Fruit fly (Drosophila melanogaster) whole organism, adult: ENCODE results near the gene dob.
A peak's percentile ranks its signal among the peaks of the same experiment; 100 is the strongest.

Source experiments
- CG11617 ChIP-seq: fragments of 200-800 bp; sonication (Bioruptor generic); optimal IDR thresholded peaks from 2 replicates; lab custom pipeline; 2017; ENCODE audit warnings: mild to moderate bottlenecking, missing biosample characterization, missing genetic modification reagents, missing genetic modification characterization
- CG12768 ChIP-seq: fragments of 200-800 bp; sonication (Bioruptor generic); optimal IDR thresholded peaks from 2 replicates; lab custom pipeline; 2017; ENCODE audit warnings: missing biosample characterization, missing genetic modification characterization, mild to moderate bottlenecking, moderate library complexity, missing genetic modification reagents
- CG14711 ChIP-seq: fragments of 200-800 bp; sonication (Bioruptor generic); optimal IDR thresholded peaks from 2 replicates; lab custom pipeline; 2018; ENCODE audit warnings: missing biosample characterization, mild to moderate bottlenecking, missing genetic modification characterization, moderate library complexity
- CG1620 ChIP-seq: fragments of 200-800 bp; sonication (Bioruptor generic); optimal IDR thresholded peaks from 2 replicates; lab custom pipeline; 2016; ENCODE audit warnings: missing biosample characterization, missing genetic modification characterization
- CG33017 ChIP-seq: fragments of 200-800 bp; sonication (Bioruptor generic); optimal IDR thresholded peaks from 2 replicates; lab custom pipeline; 2018; ENCODE audit warnings: missing biosample characterization, mild to moderate bottlenecking, missing genetic modification characterization, moderate library complexity
- CG5204 ChIP-seq: fragments of 200-800 bp; sonication (Bioruptor generic); optimal IDR thresholded peaks from 2 replicates; lab custom pipeline; 2016; ENCODE audit warnings: missing biosample characterization, missing genetic modification characterization
- CG7045 ChIP-seq: fragments of 200-800 bp; sonication (Bioruptor generic); optimal IDR thresholded peaks from 2 replicates; lab custom pipeline; 2017; ENCODE audit warnings: missing biosample characterization, mild to moderate bottlenecking, missing genetic modification characterization
- CG7101 ChIP-seq: fragments of 200-800 bp; sonication (Bioruptor generic); optimal IDR thresholded peaks from 2 replicates; lab custom pipeline; 2018; ENCODE audit warnings: missing biosample characterization, mild to moderate bottlenecking, missing genetic modification characterization, moderate library complexity
- Clk ChIP-seq: fragments of 200-800 bp; sonication (Bioruptor generic); optimal IDR thresholded peaks from 2 replicates; lab custom pipeline; 2017; ENCODE audit warnings: missing biosample characterization, missing genetic modification characterization
- Crg-1 ChIP-seq: fragments of 200-800 bp; sonication (Bioruptor generic); optimal IDR thresholded peaks from 2 replicates; lab custom pipeline; 2016; ENCODE audit warnings: missing biosample characterization, missing genetic modification characterization
- Hr96 ChIP-seq: fragments of 200-800 bp; sonication (Bioruptor generic); optimal IDR thresholded peaks from 2 replicates; lab custom pipeline; 2016; ENCODE audit warnings: missing biosample characterization, missing genetic modification characterization
- Mnt ChIP-seq: fragments of 200-800 bp; sonication (Bioruptor generic); optimal IDR thresholded peaks from 2 replicates; lab custom pipeline; 2016; ENCODE audit warnings: missing biosample characterization, mild to moderate bottlenecking, missing genetic modification characterization
- bab1 ChIP-seq: fragments of 200-800 bp; sonication (Bioruptor generic); optimal IDR thresholded peaks from 3 replicates; lab custom pipeline; 2019; ENCODE audit warnings: missing biosample characterization, mild to moderate bottlenecking, missing genetic modification characterization, moderate library complexity
- cic ChIP-seq: fragments of 200-800 bp; sonication (Bioruptor generic); optimal IDR thresholded peaks from 2 replicates; lab custom pipeline; 2017; ENCODE audit warnings: missing biosample characterization, mild to moderate bottlenecking, missing genetic modification characterization, moderate library complexity
- cnc ChIP-seq, 2 experiments: fragments of >200 bp; optimal IDR thresholded peaks; 2 replicates each; lab custom pipeline; 2017
- kay ChIP-seq: fragments of 200-800 bp; sonication (Bioruptor generic); peaks from one replicate; lab custom pipeline; 2016; ENCODE audit warnings: missing biosample characterization, missing genetic modification characterization, borderline replicate concordance
- ovo ChIP-seq: fragments of 200-800 bp; sonication (Bioruptor generic); optimal IDR thresholded peaks from 2 replicates; lab custom pipeline; 2016; ENCODE audit warnings: missing biosample characterization, missing genetic modification characterization
- pad ChIP-seq: fragments of 200-800 bp; sonication (Bioruptor generic); optimal IDR thresholded peaks from 3 replicates; lab custom pipeline; 2017; ENCODE audit warnings: missing biosample characterization, missing genetic modification characterization, mild to moderate bottlenecking, moderate library complexity, missing genetic modification reagents
- tj ChIP-seq: fragments of 200-800 bp; sonication (Bioruptor generic); optimal IDR thresholded peaks from 3 replicates; lab custom pipeline; 2017; ENCODE audit warnings: missing biosample characterization, mild to moderate bottlenecking, missing genetic modification characterization, moderate library complexity
- toe ChIP-seq: fragments of 200-800 bp; sonication (Bioruptor generic); optimal IDR thresholded peaks from 2 replicates; lab custom pipeline; 2016; ENCODE audit warnings: missing biosample characterization, missing genetic modification characterization

Gene dob

DNA sequence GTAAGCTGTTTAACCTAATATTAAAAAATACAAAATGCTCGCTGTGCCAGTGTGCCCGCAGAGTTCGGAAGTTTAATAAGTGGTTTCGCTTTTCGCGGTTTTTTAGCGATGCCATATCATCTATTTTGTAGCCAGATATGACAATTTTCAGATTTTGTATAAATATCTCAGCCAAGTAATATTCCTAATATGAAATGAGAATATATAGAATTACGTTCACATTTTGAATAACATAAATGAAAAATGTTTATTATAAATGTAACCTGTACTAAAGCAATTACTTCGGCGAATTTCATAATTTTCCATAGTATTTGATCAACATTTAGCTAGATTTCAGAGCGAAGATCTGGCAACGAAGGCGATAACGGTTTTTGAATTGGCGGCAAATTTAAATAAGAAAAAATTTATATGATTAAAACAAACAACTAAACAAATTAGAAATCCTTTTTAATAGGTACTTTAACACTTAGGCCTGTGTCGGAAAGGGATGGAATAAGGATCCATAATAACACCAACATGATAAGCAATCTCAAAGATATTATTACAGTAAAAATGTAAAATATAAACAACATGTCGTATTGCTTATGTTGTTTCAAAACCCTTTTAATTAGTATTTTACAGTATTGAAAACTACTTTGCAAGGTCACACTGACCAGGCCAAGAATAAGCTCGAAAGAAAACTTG lies at the start of gene dob, which contains the start of gene opm:
dob (plus strand) TSS at position 634 of the 684 bp plus-strand sequence.
opm (minus strand) TSS at position 59 of the 684 bp plus-strand sequence.
- no peak for TF ChIP-seq cic (GFP tag; lab: Kevin White, UChicago)
- TF ChIP-seq bab1, result no peak
- peak; percentile 14 for TF ChIP-seq Mnt (GFP tag; lab: Kevin White, UChicago)
- no peak for TF ChIP-seq CG7045 (GFP tag; lab: Kevin White, UChicago)
- peak; percentile 1 for TF ChIP-seq CG5204
- TF ChIP-seq CG1620, result peak; percentile 27
- peak; percentile 77 for TF ChIP-seq kay (GFP tag; lab: Kevin White, UChicago)
- peak; percentile 11 for TF ChIP-seq pad
- no peak for TF ChIP-seq Clk (GFP tag; lab: Kevin White, UChicago)
- no peak for TF ChIP-seq CG14711 (tag; lab: Kevin White, UChicago)
- no peak for TF ChIP-seq CG7101 (tag; lab: Kevin White, UChicago)
- TF ChIP-seq Hr96 (GFP tag; lab: Kevin White, UChicago), result no peak
- peak; percentile 22 for TF ChIP-seq CG11617 (GFP tag; lab: Kevin White, UChicago)
- TF ChIP-seq toe (GFP tag; lab: Kevin White, UChicago), result no peak
- no peak for TF ChIP-seq cnc (optimal IDR thresholded peaks at IDR 0.05; lab: Kevin White, UChicago)
- TF ChIP-seq tj (GFP tag; lab: Kevin White, UChicago), result no peak
- TF ChIP-seq ovo (GFP tag; lab: Kevin White, UChicago), result no peak
- TF ChIP-seq Crg-1 (GFP tag; lab: Kevin White, UChicago), result no peak
- TF ChIP-seq CG33017, result no peak
- TF ChIP-seq CG12768 (GFP tag; lab: Kevin White, UChicago), result no peak

DNA sequence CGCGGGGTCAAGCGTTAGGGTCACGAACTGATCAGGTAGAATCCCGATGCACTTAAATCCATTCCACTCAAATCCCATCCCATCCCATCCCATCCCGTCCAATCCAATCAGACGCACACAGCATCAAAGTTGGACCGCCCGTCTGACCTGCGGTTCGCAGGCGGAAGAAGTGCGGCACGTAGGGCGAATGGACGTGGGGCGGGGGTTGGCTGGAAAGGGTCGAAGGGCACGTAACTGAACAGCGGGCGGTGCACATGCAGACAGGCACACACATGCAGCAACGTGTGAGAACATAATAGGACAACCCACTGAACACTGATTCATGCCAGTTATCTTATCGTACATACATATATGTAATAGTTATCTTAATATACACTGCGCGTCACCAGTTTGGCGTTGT lies 47.4 kb upstream of the dob start:
- TF ChIP-seq Clk (GFP tag; lab: Kevin White, UChicago), result no peak
- no peak for TF ChIP-seq Hr96 (GFP tag; lab: Kevin White, UChicago)
- no peak for TF ChIP-seq CG7045 (GFP tag; lab: Kevin White, UChicago)

DNA sequence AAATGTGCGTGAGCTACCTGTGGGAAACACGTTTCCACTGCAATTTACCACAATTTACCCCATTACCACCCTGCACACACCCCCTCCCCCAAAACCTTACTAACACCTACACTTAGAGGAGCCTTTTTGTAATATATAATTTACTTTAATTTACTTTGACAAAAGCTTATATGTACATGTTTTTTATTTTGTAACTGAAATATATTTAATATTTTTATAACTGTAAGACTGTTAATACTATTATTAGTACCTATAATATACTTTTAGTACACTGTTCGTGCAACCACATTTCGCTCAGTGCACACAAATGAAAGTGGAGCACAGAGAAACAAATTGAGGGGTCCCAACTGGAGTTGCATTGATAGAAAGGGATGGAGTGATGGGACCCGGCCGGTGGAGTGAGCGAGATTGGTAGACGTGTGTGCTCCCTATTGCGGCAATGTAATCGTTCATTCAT lies 45.8 kb upstream of the dob start:
- TF ChIP-seq CG33017, result no peak
- TF ChIP-seq Hr96 (GFP tag; lab: Kevin White, UChicago), result no peak
- TF ChIP-seq Crg-1 (GFP tag; lab: Kevin White, UChicago), result no peak
- no peak for TF ChIP-seq CG11617 (GFP tag; lab: Kevin White, UChicago)
- TF ChIP-seq ovo (GFP tag; lab: Kevin White, UChicago), result no peak
- no peak for TF ChIP-seq kay (GFP tag; lab: Kevin White, UChicago)

DNA sequence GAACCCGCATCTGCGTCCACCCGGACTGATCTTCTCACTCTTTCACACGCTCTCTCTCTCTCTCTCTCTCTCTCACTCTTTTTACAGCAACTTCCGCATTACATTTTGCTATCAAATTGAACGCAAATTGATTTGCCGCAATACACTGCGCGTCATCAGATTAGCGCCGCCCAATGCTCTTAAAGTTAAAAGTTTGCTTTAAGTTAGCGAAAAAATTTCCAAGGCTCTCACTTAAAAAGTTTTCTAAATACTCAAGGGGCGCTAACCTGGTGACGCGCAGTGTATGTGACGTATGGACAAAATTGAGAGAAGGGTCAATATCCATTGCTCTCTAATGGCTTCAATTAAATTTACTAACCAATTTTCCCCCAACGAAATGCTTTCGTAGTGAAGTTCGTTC lies 44.6 kb upstream of the dob start:
- TF ChIP-seq bab1, result peak; percentile 76
- TF ChIP-seq ovo (GFP tag; lab: Kevin White, UChicago), result no peak
- TF ChIP-seq CG7101 (tag; lab: Kevin White, UChicago), result peak; percentile 61
- no peak for TF ChIP-seq Crg-1 (GFP tag; lab: Kevin White, UChicago)
- TF ChIP-seq cnc (optimal IDR thresholded peaks at IDR 0.05; lab: Kevin White, UChicago), result no peak
- no peak for TF ChIP-seq cic (GFP tag; lab: Kevin White, UChicago)
- TF ChIP-seq CG12768 (GFP tag; lab: Kevin White, UChicago), result no peak
- no peak for TF ChIP-seq pad
- no peak for TF ChIP-seq toe (GFP tag; lab: Kevin White, UChicago)
- TF ChIP-seq kay (GFP tag; lab: Kevin White, UChicago), result peak; percentile 20
- no peak for TF ChIP-seq CG7045 (GFP tag; lab: Kevin White, UChicago)
- TF ChIP-seq Clk (GFP tag; lab: Kevin White, UChicago), result no peak
- peak; percentile 37 for TF ChIP-seq CG14711 (tag; lab: Kevin White, UChicago)
- no peak for TF ChIP-seq tj (GFP tag; lab: Kevin White, UChicago)
- TF ChIP-seq CG5204, result peak; percentile 10
- peak; percentile 34 for TF ChIP-seq CG33017
- no peak for TF ChIP-seq Hr96 (GFP tag; lab: Kevin White, UChicago)

DNA sequence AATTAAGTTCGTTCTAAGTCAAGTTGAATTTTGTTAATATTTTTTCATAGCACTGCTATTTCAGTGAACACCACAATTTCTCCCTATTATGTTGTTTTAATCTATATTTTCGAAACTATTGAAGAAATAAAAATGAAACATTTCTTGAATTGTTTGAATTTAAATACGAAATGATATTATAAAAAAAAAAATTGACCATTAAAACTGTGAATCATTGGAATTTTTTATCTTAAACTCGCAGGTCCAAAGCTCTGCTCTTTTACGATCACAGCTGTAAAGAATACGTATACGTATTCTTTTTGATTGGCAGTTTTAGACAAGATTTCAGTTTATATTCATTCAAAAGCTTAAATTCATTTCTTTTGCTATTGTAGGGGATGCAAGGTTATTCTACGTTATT lies 43.4 kb upstream of the dob start:
- TF ChIP-seq CG7045 (GFP tag; lab: Kevin White, UChicago), result no peak
- peak; percentile 88 for TF ChIP-seq kay (GFP tag; lab: Kevin White, UChicago)

DNA sequence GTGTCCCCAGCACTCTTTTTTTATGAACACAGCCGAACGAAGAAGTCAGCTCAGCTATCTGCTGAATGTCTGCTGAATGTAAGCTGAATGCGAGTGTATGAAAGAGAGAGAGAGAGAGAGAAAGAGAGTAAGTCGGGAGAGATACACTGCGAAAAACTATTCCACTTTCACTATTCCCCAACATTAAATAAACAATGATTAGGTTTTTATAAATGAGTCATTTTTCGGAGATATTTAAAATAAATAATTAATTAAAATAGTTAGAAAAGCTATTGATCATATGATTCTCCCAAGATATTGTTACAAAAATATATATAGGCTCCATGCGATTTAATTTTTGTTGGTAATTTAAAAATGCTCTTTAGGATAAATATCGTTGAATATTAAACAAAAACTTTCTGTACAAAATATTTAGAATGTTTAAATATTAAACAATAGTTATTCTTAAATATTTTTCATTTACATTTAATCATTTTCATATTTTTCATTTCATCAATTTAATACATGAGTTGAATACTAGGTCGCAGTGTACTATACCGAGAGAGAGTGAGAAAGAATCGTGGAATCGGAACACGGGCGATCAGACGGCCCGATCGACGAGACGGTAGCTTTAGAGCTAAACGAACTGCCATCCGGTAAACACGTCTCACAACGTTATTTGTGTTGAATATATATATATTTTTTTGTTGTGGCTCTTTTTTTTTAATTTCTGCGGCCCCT lies 42.8 kb upstream of the dob start, which contains the start of gene be:
be (plus strand) TSS at position 611 of the 720 bp plus-strand sequence.
- TF ChIP-seq pad (peak; percentile 43), CG33017 (peak; percentile 17), CG1620 (no peak), Mnt (GFP tag; lab: Kevin White, UChicago) (peak; percentile 10), Crg-1 (GFP tag; lab: Kevin White, UChicago) (no peak), CG12768 (GFP tag; lab: Kevin White, UChicago) (no peak), ovo (GFP tag; lab: Kevin White, UChicago) (peak; percentile 37), CG7101 (tag; lab: Kevin White, UChicago) (peak; percentile 82), CG7045 (GFP tag; lab: Kevin White, UChicago) (peak; percentile 51), kay (GFP tag; lab: Kevin White, UChicago) (no peak), tj (GFP tag; lab: Kevin White, UChicago) (peak; percentile 40), CG14711 (tag; lab: Kevin White, UChicago) (peak; percentile 59), Hr96 (GFP tag; lab: Kevin White, UChicago) (peak; percentile 32), cic (GFP tag; lab: Kevin White, UChicago) (no peak), Clk (GFP tag; lab: Kevin White, UChicago) (no peak), bab1 (peak; percentile 57), CG11617 (GFP tag; lab: Kevin White, UChicago) (peak; percentile 79)
